Worm (Caenorhabditis elegans) whole organism, L3 larva: ENCODE data around the gene unc-85.

Experiments
- ZK546.5 ChIP-seq: sonication (generic microtip); optimal IDR thresholded peaks from 2 replicates; lab custom pipeline; 2017; ENCODE audit warnings: missing biosample characterization, missing genetic modification characterization
- ceh-28 ChIP-seq: fragments of 150-350 bp; optimal IDR thresholded peaks from 2 replicates; lab custom pipeline; 2014; ENCODE audit warnings: missing biosample characterization, missing genetic modification reagents, missing genetic modification characterization
- ceh-82 ChIP-seq: fragments of 150-350 bp; optimal IDR thresholded peaks from 2 replicates; lab custom pipeline; 2014; ENCODE audit warnings: missing biosample characterization, missing genetic modification characterization
- elt-1 ChIP-seq: fragments of 150-350 bp; optimal IDR thresholded peaks from 2 replicates; lab custom pipeline; 2014; ENCODE audit warnings: missing biosample characterization, missing genetic modification characterization
- fkh-10 ChIP-seq: sonication (generic microtip); optimal IDR thresholded peaks from 2 replicates; lab custom pipeline; 2017; ENCODE audit warnings: missing biosample characterization, missing genetic modification reagents, missing genetic modification characterization
- tbx-2 ChIP-seq: sonication (generic microtip); optimal IDR thresholded peaks from 2 replicates; lab custom pipeline; 2016; ENCODE audit warnings: mild to moderate bottlenecking, missing genetic modification characterization, missing compliant biosample characterization
- unc-39 ChIP-seq: sonication (generic microtip); optimal IDR thresholded peaks from 4 replicates; lab custom pipeline; 2017; ENCODE audit warnings: missing biosample characterization, missing genetic modification characterization

DNA sequence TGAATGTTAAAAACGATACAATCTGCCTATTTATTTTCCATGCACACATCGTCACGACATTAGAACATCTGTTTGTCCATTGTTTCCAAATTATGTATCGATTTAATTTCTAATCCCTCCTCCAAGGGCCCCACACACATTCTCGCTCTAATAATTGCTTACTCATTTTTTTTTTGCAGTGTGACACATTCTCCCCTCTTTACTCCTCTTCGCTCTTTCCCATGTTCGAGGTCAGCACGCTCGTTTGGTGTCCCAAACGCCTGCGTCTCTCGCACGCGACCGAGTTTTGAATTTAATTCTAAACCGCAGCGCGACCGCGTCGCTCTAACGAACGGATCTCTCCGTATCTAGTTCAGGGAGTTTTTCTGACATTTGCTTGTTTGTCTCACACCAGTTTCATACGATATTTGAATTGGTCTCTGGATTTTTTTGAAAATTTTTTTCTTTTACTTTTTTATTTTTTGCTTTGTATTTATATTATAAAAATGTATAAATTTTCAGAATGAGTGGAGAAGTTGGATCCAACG is 29.2 kb upstream of the unc-85 start, which contains the start of the genes clec-140 and hmg-11:
- TF ChIP-seq fkh-10 (no peak), elt-1 (no peak), tbx-2 (no peak), ZK546.5 (no peak), ceh-82 (tag; lab: Kevin White, UChicago) (no peak), ceh-28 (no peak), unc-39 (no peak)
